Fruit fly (Drosophila melanogaster): ENCODE data around the gene CG31915.

The CG31915 gene

DNA sequence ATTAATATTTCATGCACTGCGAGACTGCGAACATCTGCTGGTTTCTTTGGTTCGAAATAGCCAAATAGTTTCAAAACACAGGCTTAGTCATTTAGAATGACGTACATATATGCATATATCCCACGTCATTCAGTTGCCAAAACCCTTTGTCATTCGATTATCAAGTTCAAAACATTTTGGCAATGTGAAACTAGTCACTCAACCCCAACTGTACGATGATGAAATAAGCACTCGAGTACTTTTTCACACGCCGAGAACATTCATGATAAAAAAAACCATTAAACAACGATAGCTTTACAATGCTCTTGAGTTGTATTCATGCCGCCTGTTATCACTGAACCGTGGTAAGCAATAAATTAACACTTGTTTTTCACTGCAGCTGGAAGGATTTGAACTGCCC lies 7.2 kb upstream of the CG31915 start:
- TF ChIP-seq phol (tag; optimal IDR thresholded peaks at IDR 0.05) (no peak), ato (GFP tag; IDR thresholded peaks at IDR 0.05; ENCODE audit: partially characterized antibody) (no peak), pnt (GFP tag; optimal IDR thresholded peaks at IDR 0.05) (no peak), pan (optimal IDR thresholded peaks at IDR 0.05) (no peak), pan (GFP tag; optimal IDR thresholded peaks at IDR 0.05 in 1 of 2, IDR thresholded peaks at IDR 0.05 in 1 of 2) (peak in 1 of 2 experiments; percentile 7), PHDP (tag; optimal IDR thresholded peaks at IDR 0.05) (no peak), eyg (GFP tag; optimal IDR thresholded peaks at IDR 0.05) (no peak), danr (GFP tag; IDR thresholded peaks at IDR 0.05) (no peak), CG3163 (GFP tag; optimal IDR thresholded peaks at IDR 0.05) (no peak), CG9876 (GFP tag; optimal IDR thresholded peaks at IDR 0.05) (no peak), CG33557 (GFP tag; optimal IDR thresholded peaks at IDR 0.05) (no peak), CG14860 (GFP tag; IDR thresholded peaks at IDR 0.05; ENCODE audit: partially characterized antibody) (no peak), Ravus (GFP tag; IDR thresholded peaks at IDR 0.05) (no peak), CG7786 (GFP tag; optimal IDR thresholded peaks at IDR 0.05) (no peak), Nf-YC (tag; optimal IDR thresholded peaks at IDR 0.05) (no peak), CG11696 (GFP tag; IDR thresholded peaks at IDR 0.05) (peak; percentile 71), CG15073 (GFP tag; optimal IDR thresholded peaks at IDR 0.05) (no peak), h (optimal IDR thresholded peaks at IDR 0.05) (no peak), Fer1 (GFP tag; optimal IDR thresholded peaks at IDR 0.05) (no peak), CG12942 (GFP tag; optimal IDR thresholded peaks at IDR 0.05) (no peak), Nf-YA (GFP tag; IDR thresholded peaks at IDR 0.05) (no peak), CG7839 (tag; optimal IDR thresholded peaks at IDR 0.05) (peak; percentile 11), Pdp1 (GFP tag; optimal IDR thresholded peaks at IDR 0.05) (peak in 1 of 2 experiments; percentile 20), exex (tag; optimal IDR thresholded peaks at IDR 0.05) (peak; percentile 33), CG3281 (GFP tag; optimal IDR thresholded peaks at IDR 0.05) (no peak)

DNA sequence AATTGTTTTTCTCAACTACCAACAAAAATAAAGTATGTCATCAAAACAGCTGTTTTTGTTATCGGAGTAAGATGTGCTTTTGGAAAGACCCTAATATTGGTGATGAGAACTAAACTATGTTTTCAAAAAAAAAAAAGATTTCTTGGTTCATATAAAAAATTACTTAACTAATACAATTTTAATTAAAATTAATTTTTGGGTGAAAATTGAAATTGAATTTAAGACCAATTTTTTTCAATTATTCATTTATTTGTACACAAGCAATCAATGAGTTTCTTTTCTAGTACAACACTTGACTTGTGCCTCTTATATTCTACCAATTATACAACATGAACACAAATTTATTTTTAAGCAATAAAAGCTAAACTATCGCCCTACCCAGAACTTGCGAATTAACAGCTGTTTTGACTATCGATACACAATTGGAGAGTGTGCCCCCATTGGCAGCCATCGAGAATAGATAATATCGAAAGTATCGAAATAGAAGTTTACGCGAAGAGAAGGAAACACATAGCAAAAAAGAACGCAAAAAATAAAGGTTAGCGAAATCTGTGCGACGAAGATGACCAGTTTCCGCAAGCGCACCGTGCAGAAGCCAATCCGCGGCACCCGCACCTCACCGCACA lies 4.0 kb upstream of the CG31915 start, which contains the start of the genes Vps52 and Elp4:
TSS of gene Vps52 (minus strand) at position 51 of the 626 bp plus-strand sequence.
TSS of gene Elp4 (plus strand) at position 292 of the 626 bp plus-strand sequence.
- TF ChIP-seq Ets65A (GFP tag) (peak; percentile 85), crp (GFP tag; optimal IDR thresholded peaks at IDR 0.05) (peak; percentile 80 to 95), Gug (GFP tag; IDR thresholded peaks at IDR 0.05) (no peak), CG8765 (GFP tag; IDR thresholded peaks at IDR 0.05) (no peak), CG17802 (tag; optimal IDR thresholded peaks at IDR 0.05) (peak; percentile 41), CG11560 (tag; IDR thresholded peaks at IDR 0.05) (0 out of 3 replicates have a peak, but pooled peaks have one; percentile 30), Sry-δ (GFP tag; optimal IDR thresholded peaks at IDR 0.05) (peak; percentile 76), Hr51 (GFP tag; optimal IDR thresholded peaks at IDR 0.05) (peak in 1 of 2 experiments; percentile 41), dmrt11E (tag; optimal IDR thresholded peaks at IDR 0.05) (peak; percentile 78), sens-2 (GFP tag; IDR thresholded peaks at IDR 0.05) (no peak), CG12236 (GFP tag; optimal IDR thresholded peaks at IDR 0.05) (no peak), sr (GFP tag; IDR thresholded peaks at IDR 0.05) (no peak), lilli (GFP tag; optimal IDR thresholded peaks at IDR 0.05) (peak; percentile 79), B-H1 (GFP tag; IDR thresholded peaks at IDR 0.05) (0 out of 3 replicates have a peak, but pooled peaks have one; percentile 46), CG18011 (GFP tag; optimal IDR thresholded peaks at IDR 0.05) (peak; percentile 40), CHES-1-like (GFP tag; optimal IDR thresholded peaks at IDR 0.05) (peak; percentile 44), CG8089 (GFP tag; optimal IDR thresholded peaks at IDR 0.05) (peak; percentile 31), Kr (GFP tag; optimal IDR thresholded peaks at IDR 0.05) (no peak), amos (GFP tag; IDR thresholded peaks at IDR 0.05; ENCODE audit: partially characterized antibody) (peak; percentile 76), CG12155 (GFP tag; optimal IDR thresholded peaks at IDR 0.05) (peak; percentile 77), sob (GFP tag; IDR thresholded peaks at IDR 0.05) (peak; percentile 61), CG10543 (GFP tag; optimal IDR thresholded peaks at IDR 0.05) (peak; percentile 63), CG1832 (GFP tag; optimal IDR thresholded peaks at IDR 0.05) (no peak), CG10274 (GFP tag; optimal IDR thresholded peaks at IDR 0.05) (peak; percentile 12), CG12104 (GFP tag; optimal IDR thresholded peaks at IDR 0.05) (peak; percentile 89), CG17829 (tag; optimal IDR thresholded peaks at IDR 0.05) (peak; percentile 80)
